Fruit fly (Drosophila melanogaster): ENCODE data around the gene Cpr78Ca.
A peak's percentile ranks its signal among the peaks of the same experiment; 100 is the strongest.

DNA sequence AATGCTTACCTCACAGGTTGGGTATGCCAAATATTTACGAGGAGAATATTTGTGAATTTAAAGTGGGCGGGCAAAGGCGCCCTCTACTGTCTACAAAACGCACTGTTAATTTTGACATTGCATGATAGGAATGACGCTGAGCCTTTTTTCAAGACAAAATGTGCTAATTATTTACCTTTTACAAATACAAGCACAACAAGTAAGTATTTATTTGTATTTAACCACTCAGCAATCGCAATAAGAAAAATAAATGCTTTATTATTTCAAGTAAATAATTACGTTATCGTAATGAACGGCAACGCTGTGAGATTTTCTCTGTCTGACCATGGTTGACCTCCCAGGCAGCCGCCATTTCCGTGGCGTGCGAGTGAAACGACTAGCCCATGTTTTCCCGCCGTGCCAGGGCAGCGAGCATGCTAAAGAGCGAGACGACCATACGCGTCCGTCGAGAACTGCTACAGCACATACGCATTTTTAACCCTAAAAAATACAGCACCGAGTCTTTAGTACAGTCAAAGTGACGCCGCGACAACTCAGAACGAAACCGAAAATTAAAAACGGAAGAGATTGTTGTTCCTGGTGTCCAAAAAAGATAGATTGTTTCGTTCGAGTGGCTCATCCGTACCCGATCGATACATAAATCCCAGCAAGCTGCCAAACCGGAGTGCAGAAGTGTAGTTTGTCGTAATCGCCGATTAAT lies 6.8 kb downstream of the Cpr78Ca start, which contains the start of the genes CG12974 and pzg:
- TF ChIP-seq toe (GFP tag; optimal IDR thresholded peaks at IDR 0.05) (peak; percentile 77), bab1 (GFP tag; optimal IDR thresholded peaks at IDR 0.05) (peak; percentile 97), CG5204 (GFP tag; optimal IDR thresholded peaks at IDR 0.05) (no peak), Hr96 (GFP tag; optimal IDR thresholded peaks at IDR 0.05) (peak; percentile 66), CG7045 (GFP tag; optimal IDR thresholded peaks at IDR 0.05) (peak; percentile 70), CG7101 (tag; optimal IDR thresholded peaks at IDR 0.05) (peak; percentile 70), ovo (GFP tag; optimal IDR thresholded peaks at IDR 0.05) (peak; percentile 58), kay (GFP tag; ENCODE audit: borderline replicate concordance) (no peak), CG1620 (GFP tag; optimal IDR thresholded peaks at IDR 0.05) (peak; percentile 84), CG12768 (GFP tag; optimal IDR thresholded peaks at IDR 0.05) (no peak), Mnt (GFP tag; optimal IDR thresholded peaks at IDR 0.05) (peak; percentile 77), tj (GFP tag; optimal IDR thresholded peaks at IDR 0.05) (peak; percentile 73), CG14711 (tag; optimal IDR thresholded peaks at IDR 0.05) (peak; percentile 58), CG11617 (GFP tag; optimal IDR thresholded peaks at IDR 0.05) (peak; percentile 84)
